Worm (Caenorhabditis elegans) whole organism, L1 larva: Measurements from ENCODE around the gene H40L08.7.

Source experiments
- C16A3.4 ChIP-seq: fragments of 150-350 bp; optimal IDR thresholded peaks from 2 replicates; lab custom pipeline; 2014; ENCODE audit warnings: missing biosample characterization, missing genetic modification characterization
- C34B4.2 ChIP-seq: sonication (generic microtip); optimal IDR thresholded peaks from 2 replicates; lab custom pipeline; 2017; ENCODE audit warnings: mild to moderate bottlenecking, missing genetic modification characterization, missing compliant biosample characterization
- alr-1 ChIP-seq: fragments of 200-800 bp; sonication (Bioruptor generic); optimal IDR thresholded peaks from 2 replicates; lab custom pipeline; 2018; ENCODE audit warnings: borderline replicate concordance, mild to moderate bottlenecking, missing genetic modification characterization, missing compliant biosample characterization
- aly-2 ChIP-seq: fragments of 150-350 bp; optimal IDR thresholded peaks from 2 replicates; lab custom pipeline; 2014; ENCODE audit warnings: missing biosample characterization, missing genetic modification characterization
- ama-1 ChIP-seq: fragments of 150-350 bp; optimal IDR thresholded peaks from 2 replicates; lab custom pipeline; 2014
- ceh-8 ChIP-seq: fragments of 200-800 bp; sonication (Bioruptor generic); optimal IDR thresholded peaks from 2 replicates; lab custom pipeline; 2018; ENCODE audit warnings: mild to moderate bottlenecking, missing genetic modification characterization, moderate library complexity, missing compliant biosample characterization
- ceh-82 ChIP-seq, 3 experiments: fragments of 150-350 bp in 1 of 3; sonication (generic microtip) in 2 of 3; optimal IDR thresholded peaks; 2 replicates each; lab custom pipeline; 2014 to 2017; ENCODE audit warnings: missing biosample characterization in 3 of 3, missing genetic modification characterization in 3 of 3
- ceh-88 ChIP-seq: fragments of 200-800 bp; sonication (Bioruptor generic); IDR thresholded peaks from 2 replicates; pipeline ENCODE4 v1.3.6; 2022; ENCODE audit warnings: missing genetic modification characterization, missing compliant biosample characterization
- ceh-90 ChIP-seq: sonication (generic microtip); optimal IDR thresholded peaks from 2 replicates; lab custom pipeline; 2016; ENCODE audit warnings: missing genetic modification characterization, missing compliant biosample characterization
- ces-1 ChIP-seq: fragments of 150-350 bp; optimal IDR thresholded peaks from 2 replicates; lab custom pipeline; 2014; ENCODE audit warnings: missing biosample characterization, missing genetic modification reagents, missing genetic modification characterization
- dpl-1 ChIP-seq, 3 experiments: fragments of 150-350 bp in 2 of 3; sonication (generic microtip) in 1 of 3; optimal IDR thresholded peaks; 2 replicates each; lab custom pipeline; 2014 to 2017; ENCODE audit warnings: missing biosample characterization in 3 of 3, missing genetic modification characterization in 3 of 3, missing genetic modification reagents in 3 of 3
- dsc-1 ChIP-seq: sonication (generic microtip); optimal IDR thresholded peaks from 2 replicates; lab custom pipeline; 2016; ENCODE audit warnings: mild to moderate bottlenecking, missing genetic modification characterization, missing compliant biosample characterization
- efl-1 ChIP-seq, 4 experiments: fragments of 150-350 bp; optimal IDR thresholded peaks in 3 of 4; peaks in 1 of 4; 1 replicate in 1 of 4; 2 replicates in 3 of 4; lab custom pipeline; 2014; ENCODE audit warnings: missing biosample characterization in 2 of 4, missing genetic modification characterization in 2 of 4, missing genetic modification reagents in 2 of 4
- efl-3 ChIP-seq: fragments of 200-800 bp; sonication (Bioruptor generic); optimal IDR thresholded peaks from 2 replicates; lab custom pipeline; 2018; ENCODE audit warnings: mild to moderate bottlenecking, missing genetic modification characterization, missing compliant biosample characterization
- egl-13 ChIP-seq: sonication (generic microtip); optimal IDR thresholded peaks from 2 replicates; lab custom pipeline; 2016; ENCODE audit warnings: missing genotype, missing genetic modification reagents, missing genetic modification characterization, missing compliant biosample characterization
- egl-27 ChIP-seq, 2 experiments: fragments of 150-350 bp in 1 of 2; sonication (generic microtip); optimal IDR thresholded peaks; 3 replicates each; lab custom pipeline; 2017 to 2018; ENCODE audit warnings: missing biosample characterization in 2 of 2, missing genetic modification characterization in 2 of 2, missing genetic modification reagents in 2 of 2
- elt-2 ChIP-seq: sonication (generic microtip); optimal IDR thresholded peaks from 2 replicates; lab custom pipeline; 2016; ENCODE audit warnings: missing genetic modification characterization, mild to moderate bottlenecking, inconsistent platforms, missing compliant biosample characterization, missing genetic modification reagents
- elt-3 ChIP-seq, 6 experiments: fragments of 150-350 bp in 1 of 6; sonication (generic microtip); optimal IDR thresholded peaks; 2 replicates each; lab custom pipeline; 2017 to 2018; ENCODE audit warnings: missing biosample characterization in 6 of 6, missing genetic modification characterization in 6 of 6, inconsistent platforms in 1 of 6
- ets-5 ChIP-seq: fragments of 200-800 bp; sonication (Bioruptor generic); IDR thresholded peaks from 2 replicates; pipeline ENCODE4 v1.3.6; 2022; ENCODE audit warnings: missing genetic modification characterization, missing compliant biosample characterization
- fkh-4 ChIP-seq: sonication (generic microtip); optimal IDR thresholded peaks from 2 replicates; lab custom pipeline; 2016; ENCODE audit warnings: missing compliant biosample characterization, missing genetic modification characterization, borderline replicate concordance
- fkh-8 ChIP-seq: sonication (generic microtip); optimal IDR thresholded peaks from 2 replicates; lab custom pipeline; 2016; ENCODE audit warnings: mild to moderate bottlenecking, missing genetic modification characterization, missing compliant biosample characterization
- hlh-4 ChIP-seq: sonication (generic microtip); optimal IDR thresholded peaks from 2 replicates; lab custom pipeline; 2016; ENCODE audit warnings: mild to moderate bottlenecking, missing genetic modification characterization, missing compliant biosample characterization
- irx-1 ChIP-seq: sonication (generic microtip); optimal IDR thresholded peaks from 2 replicates; lab custom pipeline; 2016; ENCODE audit warnings: missing genetic modification characterization, missing compliant biosample characterization
- lin-13 ChIP-seq: fragments of 150-350 bp; optimal IDR thresholded peaks from 2 replicates; lab custom pipeline; 2014; ENCODE audit warnings: missing biosample characterization, missing genetic modification reagents, missing genetic modification characterization
- lin-14 ChIP-seq: fragments of 200-800 bp; sonication (Bioruptor generic); optimal IDR thresholded peaks from 2 replicates; lab custom pipeline; 2018; ENCODE audit warnings: mild to moderate bottlenecking, missing genetic modification characterization, moderate library complexity, missing compliant biosample characterization
- lin-35 ChIP-seq, 2 experiments: fragments of 150-350 bp; optimal IDR thresholded peaks; 2 replicates each; lab custom pipeline; 2014; ENCODE audit warnings: missing biosample characterization in 2 of 2, missing genetic modification characterization in 2 of 2, missing genetic modification reagents in 2 of 2
- lin-39 ChIP-seq: fragments of 150-350 bp; optimal IDR thresholded peaks from 2 replicates; lab custom pipeline; 2014; ENCODE audit warnings: missing biosample characterization, missing genetic modification reagents, missing genetic modification characterization
- lir-3 ChIP-seq: sonication (generic microtip); optimal IDR thresholded peaks from 2 replicates; lab custom pipeline; 2016; ENCODE audit warnings: mild to moderate bottlenecking, missing genetic modification characterization, moderate library complexity, missing compliant biosample characterization; ENCODE audit not compliant: poor library complexity
- nhr-237 ChIP-seq: fragments of 150-350 bp; optimal IDR thresholded peaks from 2 replicates; lab custom pipeline; 2014; ENCODE audit warnings: missing biosample characterization, missing genetic modification characterization
- nhr-47 ChIP-seq: sonication (generic microtip); optimal IDR thresholded peaks from 2 replicates; lab custom pipeline; 2016; ENCODE audit warnings: mild to moderate bottlenecking, missing genetic modification characterization, moderate library complexity, missing compliant biosample characterization
- nhr-71 ChIP-seq: sonication (generic microtip); optimal IDR thresholded peaks from 2 replicates; lab custom pipeline; 2016; ENCODE audit warnings: mild to moderate bottlenecking, missing genetic modification characterization, moderate library complexity, missing compliant biosample characterization
- nhr-76 ChIP-seq: sonication (generic microtip); optimal IDR thresholded peaks from 2 replicates; lab custom pipeline; 2017; ENCODE audit warnings: missing biosample characterization, missing genetic modification characterization
- nhr-85 ChIP-seq: sonication (generic microtip); peaks from one replicate; lab custom pipeline; 2016; ENCODE audit warnings: missing genetic modification characterization, inconsistent platforms, missing compliant biosample characterization
- pax-3 ChIP-seq: fragments of 200-800 bp; sonication (Bioruptor generic); optimal IDR thresholded peaks from 2 replicates; lab custom pipeline; 2018; ENCODE audit warnings: mild to moderate bottlenecking, missing genetic modification characterization, moderate library complexity, missing compliant biosample characterization
- pqm-1 ChIP-seq: sonication (generic microtip); optimal IDR thresholded peaks from 3 replicates; lab custom pipeline; 2017; ENCODE audit warnings: missing biosample characterization, missing genetic modification characterization
- skn-1 ChIP-seq: fragments of 150-350 bp; optimal IDR thresholded peaks from 2 replicates; lab custom pipeline; 2014; ENCODE audit warnings: missing biosample characterization, missing genetic modification characterization
- snpc-4 ChIP-seq: fragments of 150-350 bp; optimal IDR thresholded peaks from 2 replicates; lab custom pipeline; 2014; ENCODE audit warnings: missing biosample characterization, missing genetic modification characterization
- snu-23 ChIP-seq: sonication (generic microtip); optimal IDR thresholded peaks from 2 replicates; lab custom pipeline; 2016; ENCODE audit warnings: missing genetic modification characterization, missing compliant biosample characterization
- sptf-1 ChIP-seq: fragments of 150-350 bp; optimal IDR thresholded peaks from 2 replicates; lab custom pipeline; 2014; ENCODE audit warnings: missing biosample characterization, missing genetic modification characterization
- tlp-1 ChIP-seq: fragments of 150-350 bp; optimal IDR thresholded peaks from 2 replicates; lab custom pipeline; 2014; ENCODE audit warnings: missing biosample characterization, missing genetic modification characterization
- unc-130 ChIP-seq: fragments of 150-350 bp; optimal IDR thresholded peaks from 2 replicates; lab custom pipeline; 2017; ENCODE audit warnings: missing biosample characterization, missing genetic modification characterization, inconsistent platforms
- unc-62 ChIP-seq: fragments of 150-350 bp; optimal IDR thresholded peaks from 2 replicates; lab custom pipeline; 2014; ENCODE audit warnings: missing biosample characterization, missing genetic modification reagents, missing genetic modification characterization
- unc-86 ChIP-seq: sonication (generic microtip); optimal IDR thresholded peaks from 2 replicates; lab custom pipeline; 2016; ENCODE audit warnings: missing genetic modification characterization, missing compliant biosample characterization
- unc-98 ChIP-seq: fragments of 200-800 bp; sonication (Bioruptor generic); IDR thresholded peaks from 2 replicates; pipeline ENCODE4 v1.3.6; 2022; ENCODE audit warnings: missing genetic modification characterization, missing compliant biosample characterization
- vab-15 ChIP-seq: sonication (generic microtip); optimal IDR thresholded peaks from 2 replicates; lab custom pipeline; 2017; ENCODE audit warnings: missing genotype, mild to moderate bottlenecking, missing genetic modification characterization, missing compliant biosample characterization
- zag-1 ChIP-seq: fragments of 150-350 bp; optimal IDR thresholded peaks from 2 replicates; lab custom pipeline; 2014; ENCODE audit warnings: missing biosample characterization, missing genetic modification characterization
- zip-4 ChIP-seq: fragments of 200-800 bp; sonication (Bioruptor generic); optimal IDR thresholded peaks from 2 replicates; lab custom pipeline; 2018; ENCODE audit warnings: mild to moderate bottlenecking, missing genetic modification characterization, moderate library complexity, missing compliant biosample characterization
- ztf-11 ChIP-seq, 2 experiments: sonication (generic microtip); optimal IDR thresholded peaks; 2 replicates each; lab custom pipeline; 2016 to 2017; ENCODE audit warnings: missing genetic modification characterization in 2 of 2, missing biosample characterization in 1 of 2, missing compliant biosample characterization in 1 of 2

Gene H40L08.7

DNA sequence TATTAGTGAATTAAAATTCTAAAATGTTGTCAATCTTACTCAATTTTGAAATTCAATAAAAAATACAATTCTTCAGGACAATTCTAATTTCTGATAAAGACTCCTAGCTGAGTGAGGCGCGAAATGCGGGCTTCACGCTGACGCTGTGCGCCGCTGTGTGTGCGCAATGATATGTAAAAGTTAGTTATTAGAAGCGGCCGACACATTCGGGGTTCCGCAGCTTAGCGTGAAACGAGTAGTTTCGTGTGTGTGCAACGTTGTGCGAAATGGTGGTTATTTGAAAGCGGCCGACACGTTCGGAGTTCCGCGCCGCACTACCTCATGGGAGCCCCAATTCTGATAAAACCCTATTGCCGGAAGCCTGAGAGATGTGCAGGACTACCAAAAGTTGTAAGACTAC, 2.4 kb downstream of the H40L08.7 start:
- TF ChIP-seq nhr-47 (tag; lab: Kevin White, UChicago) (no peak), snpc-4 (tag; lab: Kevin White, UChicago) (peak; percentile 11), nhr-85 (tag; lab: Kevin White, UChicago) (peak; percentile 9), egl-27 (tag; optimal IDR thresholded peaks at IDR 0.05; lab: Kevin White, UChicago) (no peak), lin-14 (GFP tag; lab: Kevin White, UChicago) (no peak), efl-1 (optimal IDR thresholded peaks at IDR 0.05; lab: Kevin White, UChicago) (no peak), efl-1 (GFP tag; optimal IDR thresholded peaks at IDR 0.05 in 1 of 2; lab: Kevin White, UChicago) (peak in 1 of 2 experiments; percentile 53), lin-39 (tag; lab: Kevin White, UChicago) (no peak), vab-15 (tag; lab: Kevin White, UChicago) (no peak), nhr-76 (tag; lab: Kevin White, UChicago) (no peak)

DNA sequence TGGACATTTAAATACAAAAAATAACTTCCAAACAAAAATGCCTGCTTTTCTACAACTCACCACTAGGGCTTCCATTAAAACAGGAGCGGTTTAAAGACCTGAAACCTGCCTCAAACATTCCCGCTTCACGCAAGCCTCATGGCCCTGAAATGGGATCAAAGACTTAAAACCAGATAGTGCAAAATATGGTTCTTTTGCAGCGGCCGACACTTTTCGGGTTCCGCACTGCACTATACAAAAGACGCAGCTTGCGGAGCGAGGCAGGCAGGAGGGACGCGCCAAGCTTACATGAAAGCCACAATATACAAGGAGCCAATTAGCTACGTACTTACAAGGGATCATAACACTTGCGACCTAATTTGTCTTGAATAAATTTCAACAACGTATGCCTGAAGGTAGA, 4.1 kb downstream of the H40L08.7 start:
- TF ChIP-seq snpc-4 (tag; lab: Kevin White, UChicago) = peak; percentile 34
- TF ChIP-seq irx-1 = no peak

DNA sequence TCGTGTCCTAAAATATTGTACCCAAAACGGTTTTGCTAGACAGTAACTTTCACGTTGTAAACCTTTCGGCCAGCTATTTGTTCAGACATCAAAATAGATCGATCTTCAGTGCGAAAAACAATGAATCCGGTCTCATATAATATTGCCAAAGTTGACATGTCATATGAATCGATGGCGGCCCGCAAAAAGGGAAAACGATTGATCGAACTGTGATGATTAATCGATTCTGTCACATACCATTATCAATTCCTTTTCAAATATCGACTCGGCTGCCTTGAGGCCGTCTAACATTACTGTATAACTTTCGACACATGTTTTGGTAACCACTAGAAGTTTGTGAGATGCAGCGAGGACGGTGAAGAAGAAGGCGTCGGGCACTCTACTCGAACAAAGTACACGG, 4.7 kb downstream of the H40L08.7 start:
- no peak for TF ChIP-seq unc-98 (GFP tag; lab: Robert Waterston, UW)
- TF ChIP-seq aly-2 = no peak
- no peak for TF ChIP-seq unc-86
- no peak for TF ChIP-seq unc-62 (GFP tag; lab: Kevin White, UChicago)
- no peak for TF ChIP-seq ces-1
- TF ChIP-seq skn-1 (tag; lab: Kevin White, UChicago) = no peak
- no peak for TF ChIP-seq ceh-8 (GFP tag; lab: Kevin White, UChicago)
- TF ChIP-seq hlh-4 (tag; lab: Kevin White, UChicago) = no peak
- TF ChIP-seq egl-13 = no peak
- no peak for TF ChIP-seq tlp-1 (tag; lab: Kevin White, UChicago)
- TF ChIP-seq C34B4.2 (tag; lab: Kevin White, UChicago) = no peak
- no peak for TF ChIP-seq nhr-237 (tag; lab: Kevin White, UChicago)
- no peak for TF ChIP-seq alr-1 (tag; lab: Kevin White, UChicago)
- no peak for TF ChIP-seq nhr-76 (tag; lab: Kevin White, UChicago)
- no peak for TF ChIP-seq dsc-1
- no peak for TF ChIP-seq fkh-4 (tag; lab: Kevin White, UChicago)
- no peak for TF ChIP-seq ceh-90 (tag; lab: Kevin White, UChicago)
- TF ChIP-seq lir-3 = no peak
- peak in 1 of 2 experiments; percentile 35 for TF ChIP-seq lin-35 (GFP tag; optimal IDR thresholded peaks at IDR 0.05; lab: Kevin White, UChicago)
- TF ChIP-seq elt-3 (tag; optimal IDR thresholded peaks at IDR 0.05; lab: Kevin White, UChicago) = peak in 2 of 6 experiments; percentile 71 to 72
- peak; percentile 80 for TF ChIP-seq nhr-71 (tag; lab: Kevin White, UChicago)
- no peak for TF ChIP-seq ceh-82 (tag; optimal IDR thresholded peaks at IDR 0.05; lab: Kevin White, UChicago)
- no peak for TF ChIP-seq sptf-1
- TF ChIP-seq zag-1 (tag; lab: Kevin White, UChicago) = no peak
- no peak for TF ChIP-seq pax-3 (tag; lab: Kevin White, UChicago)
- TF ChIP-seq snu-23 (GFP tag; lab: Kevin White, UChicago) = peak; percentile 67
- no peak for TF ChIP-seq fkh-8 (tag; lab: Kevin White, UChicago)
- no peak for TF ChIP-seq ztf-11 (tag; optimal IDR thresholded peaks at IDR 0.05; lab: Kevin White, UChicago)
- TF ChIP-seq ama-1 = no peak
- peak; percentile 28 for TF ChIP-seq unc-130
- TF ChIP-seq efl-3 (GFP tag; lab: Kevin White, UChicago) = no peak
- TF ChIP-seq zip-4 (GFP tag; lab: Kevin White, UChicago) = no peak
- no peak for TF ChIP-seq ceh-88
- no peak for TF ChIP-seq C16A3.4 (tag; lab: Kevin White, UChicago)
- TF ChIP-seq dpl-1 (GFP tag; optimal IDR thresholded peaks at IDR 0.05; lab: Kevin White, UChicago) = peak in 1 of 3 experiments; percentile 8
- no peak for TF ChIP-seq pqm-1 (tag; lab: Kevin White, UChicago)
- no peak for TF ChIP-seq ets-5 (GFP tag; lab: Robert Waterston, UW)
- TF ChIP-seq efl-1 (optimal IDR thresholded peaks at IDR 0.05; lab: Kevin White, UChicago) = no peak
- TF ChIP-seq efl-1 (GFP tag; optimal IDR thresholded peaks at IDR 0.05 in 1 of 2; lab: Kevin White, UChicago) = peak in 1 of 2 experiments; percentile 58
- TF ChIP-seq lin-39 (tag; lab: Kevin White, UChicago) = no peak
- TF ChIP-seq lin-13 (GFP tag; lab: Kevin White, UChicago) = no peak
- TF ChIP-seq elt-2 (tag; lab: Kevin White, UChicago) = no peak
